Worm (Caenorhabditis elegans) whole organism, mixed stage, embryonic: Measurements from ENCODE around the gene B0001.4.

Source experiments
- bed-3 ChIP-seq: fragments of 200-800 bp; sonication (Bioruptor generic); optimal IDR thresholded peaks from 3 replicates; lab custom pipeline; 2018; ENCODE audit warnings: mild to moderate bottlenecking, missing genetic modification characterization, moderate library complexity, missing compliant biosample characterization
- cnd-1 ChIP-seq: fragments of 200-800 bp; sonication (Bioruptor generic); optimal IDR thresholded peaks from 2 replicates; lab custom pipeline; 2018; ENCODE audit warnings: mild to moderate bottlenecking, missing genetic modification characterization, missing compliant biosample characterization
- flh-1 ChIP-seq: fragments of 200-800 bp; sonication (Bioruptor generic); optimal IDR thresholded peaks from 2 replicates; lab custom pipeline; 2018; ENCODE audit warnings: mild to moderate bottlenecking, missing genetic modification characterization, moderate library complexity, missing compliant biosample characterization
- nhr-2 ChIP-seq: fragments of 150-350 bp; optimal IDR thresholded peaks from 2 replicates; lab custom pipeline; 2014; ENCODE audit warnings: missing biosample characterization, missing genetic modification characterization
- nhr-237 ChIP-seq: fragments of 150-350 bp; optimal IDR thresholded peaks from 2 replicates; lab custom pipeline; 2014; ENCODE audit warnings: missing biosample characterization, missing genetic modification characterization
- nhr-28 ChIP-seq: fragments of 150-350 bp; optimal IDR thresholded peaks from 2 replicates; lab custom pipeline; 2014; ENCODE audit warnings: missing biosample characterization, missing genetic modification characterization
- nhr-76 ChIP-seq: sonication (generic microtip); optimal IDR thresholded peaks from 2 replicates; lab custom pipeline; 2017; ENCODE audit warnings: missing biosample characterization, missing genetic modification characterization
- sem-2 ChIP-seq: fragments of 200-800 bp; sonication (Bioruptor generic); optimal IDR thresholded peaks from 2 replicates; lab custom pipeline; 2018; ENCODE audit warnings: mild to moderate bottlenecking, missing genetic modification characterization, missing compliant biosample characterization
- snpc-4 ChIP-seq: fragments of 150-350 bp; optimal IDR thresholded peaks from 2 replicates; lab custom pipeline; 2014; ENCODE audit warnings: missing biosample characterization, missing genetic modification characterization
- unc-62 ChIP-seq: fragments of 150-350 bp; optimal IDR thresholded peaks from 2 replicates; lab custom pipeline; 2014; ENCODE audit warnings: missing biosample characterization, missing genetic modification reagents, missing genetic modification characterization
- zip-8 ChIP-seq: fragments of 150-350 bp; optimal IDR thresholded peaks from 2 replicates; lab custom pipeline; 2014; ENCODE audit warnings: missing biosample characterization, missing genetic modification characterization

DNA sequence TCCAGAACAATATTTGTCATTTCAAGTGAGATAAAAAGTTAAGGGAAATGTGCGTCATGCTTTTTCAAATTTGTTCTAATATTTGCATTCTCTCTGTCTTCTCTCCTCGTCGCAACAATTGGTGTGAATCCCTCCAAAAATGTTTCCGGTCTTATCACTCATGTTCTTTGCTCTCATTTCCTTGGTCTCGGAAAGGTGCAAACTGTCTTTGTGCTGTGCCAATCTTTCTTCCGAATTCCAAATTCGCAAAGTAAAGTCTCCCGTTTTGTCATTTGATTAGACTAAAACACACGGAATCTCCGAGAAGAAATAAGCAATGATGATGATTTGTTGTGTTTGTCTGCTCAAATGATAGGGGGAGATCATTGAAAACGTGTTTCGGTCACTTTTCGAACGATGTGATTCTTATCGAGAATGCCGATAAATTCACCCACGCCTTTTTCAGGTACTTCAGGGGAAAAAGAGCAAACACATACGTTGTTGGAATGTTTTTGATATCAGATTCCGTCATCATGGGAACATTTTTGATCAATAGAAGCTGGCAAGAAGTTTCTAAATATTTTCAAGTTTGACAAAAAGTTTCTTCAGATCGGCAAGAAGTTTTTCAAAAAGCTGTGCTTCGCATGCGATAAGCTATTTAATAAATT is 27.6 kb upstream of the B0001.4 start:
- no peak for TF ChIP-seq nhr-237 (tag; lab: Kevin White, UChicago)
- TF ChIP-seq unc-62 (GFP tag; lab: Kevin White, UChicago): no peak
- no peak for TF ChIP-seq cnd-1 (tag; lab: Kevin White, UChicago)
- no peak for TF ChIP-seq bed-3 (GFP tag; lab: Kevin White, UChicago)
- no peak for TF ChIP-seq snpc-4 (tag; lab: Kevin White, UChicago)
- TF ChIP-seq sem-2 (GFP tag; lab: Kevin White, UChicago): no peak
- no peak for TF ChIP-seq flh-1 (GFP tag; lab: Kevin White, UChicago)
- TF ChIP-seq zip-8 (tag; lab: Kevin White, UChicago): no peak
- no peak for TF ChIP-seq nhr-2 (tag; lab: Kevin White, UChicago)
- TF ChIP-seq nhr-76 (tag; lab: Kevin White, UChicago): no peak
- no peak for TF ChIP-seq nhr-28
